Worm (Caenorhabditis elegans): ENCODE data around the gene Y75B7AR.1.

Gene Y75B7AR.1

DNA sequence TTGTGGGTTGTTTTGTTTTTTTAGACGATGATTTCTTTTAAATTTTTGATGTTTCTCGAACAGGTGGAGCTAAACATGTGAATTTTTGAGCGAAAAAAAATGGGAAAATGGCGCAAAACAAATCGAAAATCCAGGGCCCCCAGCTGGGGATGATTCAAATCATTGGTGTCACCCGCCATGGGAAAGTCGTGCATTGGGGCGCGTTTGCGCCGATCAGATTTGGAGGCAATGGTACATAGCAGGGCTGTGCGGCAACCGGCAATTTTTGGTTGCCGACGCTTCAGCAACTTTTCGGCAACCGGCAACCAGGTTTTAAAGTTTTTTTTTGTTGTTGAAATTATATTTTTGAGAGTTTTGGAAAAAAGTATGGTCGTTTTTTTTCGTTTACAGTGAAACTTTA, 2.4 kb downstream of the Y75B7AR.1 start:
- TF ChIP-seq snpc-1.2 (GFP tag; IDR thresholded peaks at IDR 0.05) (no peak), D1046.2 (GFP tag; IDR thresholded peaks at IDR 0.05) (no peak), set-16 (GFP tag; IDR thresholded peaks at IDR 0.05) (no peak), nhr-77 (tag; optimal IDR thresholded peaks at IDR 0.05) (no peak), Y105C5A.15 (GFP tag; IDR thresholded peaks at IDR 0.05) (no peak), lir-3 (tag; optimal IDR thresholded peaks at IDR 0.05) (no peak), gei-8 (GFP tag; optimal IDR thresholded peaks at IDR 0.05) (no peak), php-3 (GFP tag; IDR thresholded peaks at IDR 0.05) (no peak), nhr-28 (tag; optimal IDR thresholded peaks at IDR 0.05) (no peak), nhr-6 (tag; optimal IDR thresholded peaks at IDR 0.05) (no peak), zag-1 (tag; optimal IDR thresholded peaks at IDR 0.05) (no peak), dpl-1 (GFP tag; optimal IDR thresholded peaks at IDR 0.05) (no peak), mep-1 (tag; optimal IDR thresholded peaks at IDR 0.05) (no peak)

DNA sequence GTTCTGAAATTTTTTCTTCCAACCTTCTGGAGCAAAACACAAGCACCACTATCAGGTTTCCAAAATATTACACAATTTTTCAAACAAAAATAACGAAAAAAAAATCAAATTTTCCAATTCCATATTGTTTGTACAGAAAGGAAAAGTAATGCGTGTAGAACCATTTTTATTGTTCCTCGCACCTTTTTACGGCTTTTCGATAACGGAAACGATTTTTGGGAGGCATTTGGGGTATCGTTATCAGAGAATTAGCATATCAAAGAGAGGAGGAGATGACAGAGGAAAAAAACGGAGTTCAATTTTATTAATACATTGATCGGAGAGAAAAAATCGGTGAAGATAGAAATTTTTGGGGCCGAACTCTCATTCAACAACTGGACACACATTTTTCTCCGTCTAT, 3.0 kb downstream of the Y75B7AR.1 start:
- TF ChIP-seq zfp-2 (tag; optimal IDR thresholded peaks at IDR 0.05): no peak
- TF ChIP-seq aha-1 (tag): peak; percentile 42
- TF ChIP-seq mes-2 (tag; optimal IDR thresholded peaks at IDR 0.05; ENCODE audit: poor library complexity, severe bottlenecking): no peak
- no peak for TF ChIP-seq F10B5.3 (tag; optimal IDR thresholded peaks at IDR 0.05)
- no peak for TF ChIP-seq mdl-1 (tag; optimal IDR thresholded peaks at IDR 0.05)
- TF ChIP-seq ZK337.2 (GFP tag; IDR thresholded peaks at IDR 0.05): no peak
- no peak for TF ChIP-seq dmd-8 (GFP tag; IDR thresholded peaks at IDR 0.05)
- TF ChIP-seq mep-1 (tag; optimal IDR thresholded peaks at IDR 0.05): no peak
- no peak for TF ChIP-seq lin-1 (GFP tag; IDR thresholded peaks at IDR 0.05)
- TF ChIP-seq dve-1 (tag; optimal IDR thresholded peaks at IDR 0.05; ENCODE audit: insufficient read depth): peak; percentile 33
- TF ChIP-seq nhr-237 (tag; optimal IDR thresholded peaks at IDR 0.05): no peak
- TF ChIP-seq unc-130 (GFP tag; optimal IDR thresholded peaks at IDR 0.05): no peak
- no peak for TF ChIP-seq nhr-42 (GFP tag; IDR thresholded peaks at IDR 0.05)
- no peak for TF ChIP-seq F49E8.2 (tag; optimal IDR thresholded peaks at IDR 0.05; ENCODE audit: borderline replicate concordance)
- no peak for TF ChIP-seq ceh-44 (GFP tag; IDR thresholded peaks at IDR 0.05)
- TF ChIP-seq ama-1 (optimal IDR thresholded peaks at IDR 0.05): no peak
- TF ChIP-seq pqm-1 (tag; optimal IDR thresholded peaks at IDR 0.05): peak; percentile 83
- peak; percentile 68 for TF ChIP-seq nhr-28 (tag; optimal IDR thresholded peaks at IDR 0.05)
- 0 out of 2 replicates have a peak, but pooled peaks have one; percentile 36 for TF ChIP-seq dmd-6 (GFP tag; IDR thresholded peaks at IDR 0.05)
- TF ChIP-seq nhr-11 (tag; optimal IDR thresholded peaks at IDR 0.05): no peak
- TF ChIP-seq duxl-1 (tag; optimal IDR thresholded peaks at IDR 0.05; ENCODE audit: poor library complexity): no peak
- no peak for TF ChIP-seq ceh-20 (GFP tag; IDR thresholded peaks at IDR 0.05)
- TF ChIP-seq saeg-2 (GFP tag; IDR thresholded peaks at IDR 0.05): no peak
- TF ChIP-seq spr-1 (tag; optimal IDR thresholded peaks at IDR 0.05): no peak
- TF ChIP-seq php-3 (GFP tag; IDR thresholded peaks at IDR 0.05): peak; percentile 82
- TF ChIP-seq daf-16 (GFP tag; optimal IDR thresholded peaks at IDR 0.05): no peak
- TF ChIP-seq daf-16 (tag; optimal IDR thresholded peaks at IDR 0.05): peak; percentile 54
- no peak for TF ChIP-seq unc-39 (tag; optimal IDR thresholded peaks at IDR 0.05)
- no peak for TF ChIP-seq zip-2 (tag; optimal IDR thresholded peaks at IDR 0.05)
- peak; percentile 6 for TF ChIP-seq hlh-11 (tag; optimal IDR thresholded peaks at IDR 0.05)

DNA sequence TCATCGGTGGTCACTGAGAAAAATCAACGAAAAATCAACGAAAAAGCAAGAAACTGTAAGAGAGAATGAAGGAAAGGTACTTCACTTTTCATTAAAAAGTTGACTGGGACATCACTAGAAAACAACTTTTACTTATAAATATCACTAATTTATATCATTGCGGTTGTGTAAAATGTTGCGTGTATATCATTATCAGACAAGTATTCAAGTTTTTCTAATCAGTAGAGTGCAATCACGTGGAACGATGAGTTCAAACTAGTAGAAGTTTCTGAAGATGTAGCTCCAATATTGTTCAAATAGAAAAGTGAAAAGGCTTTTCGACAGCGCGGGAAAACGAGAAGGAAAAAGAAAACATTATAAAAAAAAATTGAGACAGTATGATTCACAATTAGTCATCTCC, 4.6 kb downstream of the Y75B7AR.1 start:
- TF ChIP-seq mxl-2 (GFP tag; conservative IDR thresholded peaks at IDR 0.05): no peak
- peak; percentile 12 for TF ChIP-seq nhr-77 (tag; optimal IDR thresholded peaks at IDR 0.05)
- TF ChIP-seq saeg-2 (GFP tag; IDR thresholded peaks at IDR 0.05): no peak
- peak; percentile 47 for TF ChIP-seq aha-1 (tag)
- TF ChIP-seq pqm-1 (tag; optimal IDR thresholded peaks at IDR 0.05): peak; percentile 28
- no peak for TF ChIP-seq lsy-2 (tag; optimal IDR thresholded peaks at IDR 0.05)
- no peak for TF ChIP-seq T26A8.4 (GFP tag; IDR thresholded peaks at IDR 0.05)
- TF ChIP-seq hlh-11 (tag; optimal IDR thresholded peaks at IDR 0.05): peak; percentile 5
- peak; percentile 26; the same call in 1 of the 2 replicates for TF ChIP-seq dmd-6 (GFP tag; IDR thresholded peaks at IDR 0.05)
- no peak for TF ChIP-seq daf-16 (GFP tag; optimal IDR thresholded peaks at IDR 0.05)
- peak; percentile 52 for TF ChIP-seq daf-16 (tag; optimal IDR thresholded peaks at IDR 0.05)
- TF ChIP-seq tag-97 (GFP tag; IDR thresholded peaks at IDR 0.05): no peak
- TF ChIP-seq nhr-28 (tag; optimal IDR thresholded peaks at IDR 0.05): peak; percentile 40
- no peak for TF ChIP-seq mep-1 (tag; optimal IDR thresholded peaks at IDR 0.05)
- no peak for TF ChIP-seq spr-1 (tag; optimal IDR thresholded peaks at IDR 0.05)
- no peak for TF ChIP-seq Y75B8A.6 (GFP tag; IDR thresholded peaks at IDR 0.05)
